Fruit fly (Drosophila melanogaster): ENCODE measurements around the gene cup.

dm6 chr2L:6656264-6656676 is 7.2 kb upstream of the cup start, which contains the start of gene CG31633:
- no peak for TF ChIP-seq EcR (GFP tag; optimal IDR thresholded peaks at IDR 0.05)
- no peak for TF ChIP-seq pan (optimal IDR thresholded peaks at IDR 0.05)
- TF ChIP-seq psq (optimal IDR thresholded peaks at IDR 0.05), result no peak
- no peak for TF ChIP-seq CG8478 (optimal IDR thresholded peaks at IDR 0.05)
- no peak for TF ChIP-seq Dll (optimal IDR thresholded peaks at IDR 0.05)

Data from whole organism.